Worm (Caenorhabditis elegans) whole organism, L4/young adult: ENCODE results near the gene par-1.

Experiments used
- W03F9.2 ChIP-seq: fragments of 150-350 bp; optimal IDR thresholded peaks from 2 replicates; lab custom pipeline; 2014; ENCODE audit warnings: missing biosample characterization, missing genetic modification characterization
- him-1 ChIP-seq: sonication (generic microtip); optimal IDR thresholded peaks from 2 replicates; lab custom pipeline; 2016; ENCODE audit warnings: missing genotype, missing genetic modification reagents, missing genetic modification characterization, missing compliant biosample characterization

DNA sequence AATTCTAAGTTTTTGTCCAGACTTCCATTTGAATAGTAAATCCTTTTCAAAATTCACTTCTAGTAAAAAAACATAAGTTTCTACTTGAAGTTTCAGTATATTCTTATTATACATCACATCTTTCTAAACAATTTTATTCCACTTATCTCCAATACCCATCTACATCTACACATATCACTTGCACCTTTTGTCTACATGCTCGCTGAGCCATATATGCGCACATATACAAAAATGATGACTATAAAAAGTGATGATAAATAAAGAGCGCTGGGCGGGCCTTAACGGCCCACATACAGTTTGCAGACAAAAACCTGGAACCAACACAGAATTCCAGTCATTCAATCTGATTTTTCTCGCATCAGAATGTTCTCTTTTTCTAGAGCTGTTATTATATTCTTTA lies 11.3 kb upstream of the par-1 start, which contains the start of gene AH10.2:
- no peak for TF ChIP-seq him-1 (tag; lab: Kevin White, UChicago)
- no peak for TF ChIP-seq W03F9.2
